Worm (Caenorhabditis elegans): ENCODE results near the gene C27F2.6.

Gene C27F2.6

ce11 chrIII:4932203-4932699 lies 48.0 kb downstream of the C27F2.6 start, which contains the start of the genes C26E6.12 and eri-9:
C26E6.12 (minus strand) TSS chrIII:4932253.
eri-9 (plus strand) TSS chrIII:4932450.
- TF ChIP-seq mdt-29 (GFP tag; IDR thresholded peaks at IDR 0.05): no peak
- no peak for TF ChIP-seq nhr-11 (tag; optimal IDR thresholded peaks at IDR 0.05)
- no peak for TF ChIP-seq lsy-2 (tag; optimal IDR thresholded peaks at IDR 0.05)
- no peak for TF ChIP-seq sdz-12 (GFP tag; optimal IDR thresholded peaks at IDR 0.05)
- no peak for TF ChIP-seq F44E2.7 (GFP tag; IDR thresholded peaks at IDR 0.05)
- TF ChIP-seq pha-4 (GFP tag; IDR thresholded peaks at IDR 0.05): no peak
- no peak for TF ChIP-seq pha-4 (tag; optimal IDR thresholded peaks at IDR 0.05)
- no peak for TF ChIP-seq madf-9 (GFP tag; conservative IDR thresholded peaks at IDR 0.05)
- no peak for TF ChIP-seq F49E8.2 (tag; optimal IDR thresholded peaks at IDR 0.05; ENCODE audit: borderline replicate concordance)
- TF ChIP-seq mxl-3 (GFP tag; optimal IDR thresholded peaks at IDR 0.05): no peak
- no peak for TF ChIP-seq ztf-7 (tag; optimal IDR thresholded peaks at IDR 0.05)

- TF ChIP-seq set-16 (GFP tag; IDR thresholded peaks at IDR 0.05) (no peak), ztf-7 (tag; optimal IDR thresholded peaks at IDR 0.05) (no peak), gei-8 (GFP tag; optimal IDR thresholded peaks at IDR 0.05) (no peak), tra-1 (GFP tag; IDR thresholded peaks at IDR 0.05) (no peak), Y48G9A.11 (GFP tag; IDR thresholded peaks at IDR 0.05) (peak; percentile 68), nhr-25 (tag; optimal IDR thresholded peaks at IDR 0.05; ENCODE audit: borderline replicate concordance, insufficient read depth) (no peak), egl-27 (tag; optimal IDR thresholded peaks at IDR 0.05) (no peak), ctbp-1 (GFP tag; IDR thresholded peaks at IDR 0.05) (no peak), egl-43 (GFP tag; IDR thresholded peaks at IDR 0.05) (no peak), D1046.2 (GFP tag; IDR thresholded peaks at IDR 0.05) (peak; percentile 61; the same call in 1 of the 2 replicates), lin-38 (GFP tag; IDR thresholded peaks at IDR 0.05) (peak; percentile 75), vab-7 (GFP tag; IDR thresholded peaks at IDR 0.05) (0 out of 2 replicates have a peak, but pooled peaks have one; percentile 18), Y5F2A.4 (GFP tag; optimal IDR thresholded peaks at IDR 0.05) (no peak), nhr-111 (GFP tag; optimal IDR thresholded peaks at IDR 0.05) (no peak), nhr-77 (tag; optimal IDR thresholded peaks at IDR 0.05) (no peak), lin-15B (tag; optimal IDR thresholded peaks at IDR 0.05) (no peak), lsy-2 (tag; optimal IDR thresholded peaks at IDR 0.05) (peak in 1 of 2 experiments; percentile 66), nhr-28 (tag; optimal IDR thresholded peaks at IDR 0.05) (no peak), sdz-12 (GFP tag; optimal IDR thresholded peaks at IDR 0.05) (no peak), snpc-1.2 (GFP tag; IDR thresholded peaks at IDR 0.05) (no peak), cey-2 (tag; optimal IDR thresholded peaks at IDR 0.05; ENCODE audit: borderline replicate concordance, insufficient read depth) (no peak), mdl-1 (tag; optimal IDR thresholded peaks at IDR 0.05) (no peak), unc-39 (tag; optimal IDR thresholded peaks at IDR 0.05) (no peak), php-3 (GFP tag; IDR thresholded peaks at IDR 0.05) (no peak), R02D3.7 (tag; optimal IDR thresholded peaks at IDR 0.05) (no peak), T26A8.4 (GFP tag; IDR thresholded peaks at IDR 0.05) (no peak), F26F4.8 (GFP tag; conservative IDR thresholded peaks at IDR 0.05) (no peak), T20F7.1 (GFP tag; optimal IDR thresholded peaks at IDR 0.05) (no peak), fkh-10 (GFP tag; optimal IDR thresholded peaks at IDR 0.05) (no peak), unc-62 (GFP tag; optimal IDR thresholded peaks at IDR 0.05 in 1 of 2) (no peak), unc-62 (tag; optimal IDR thresholded peaks at IDR 0.05) (no peak), nhr-42 (GFP tag; IDR thresholded peaks at IDR 0.05) (no peak), nhr-41 (GFP tag; IDR thresholded peaks at IDR 0.05) (no peak), ceh-20 (GFP tag; IDR thresholded peaks at IDR 0.05) (peak; percentile 47; the same call in 1 of the 2 replicates), ceh-62 (tag; optimal IDR thresholded peaks at IDR 0.05) (no peak), Y105C5A.15 (GFP tag; IDR thresholded peaks at IDR 0.05) (no peak), nhr-76 (tag; optimal IDR thresholded peaks at IDR 0.05) (no peak), lin-29 (GFP tag; IDR thresholded peaks at IDR 0.05) (no peak), ceh-82 (tag; optimal IDR thresholded peaks at IDR 0.05) (no peak), hlh-11 (tag; optimal IDR thresholded peaks at IDR 0.05) (peak; percentile 32), ceh-32 (tag; optimal IDR thresholded peaks at IDR 0.05; ENCODE audit: poor library complexity) (no peak)
These were observed 50.0 kb downstream of the C27F2.6 start, which contains the start of gene set-2 for ce11 chrIII:4930154-4930679. set-2 (minus strand) TSS chrIII:4930204.
